Fruit fly (Drosophila melanogaster) whole organism, adult: ENCODE measurements around the gene Rcc1.

Source experiments
- CG12768 ChIP-seq: fragments of 200-800 bp; sonication (Bioruptor generic); optimal IDR thresholded peaks from 2 replicates; lab custom pipeline; 2017; ENCODE audit warnings: missing biosample characterization, missing genetic modification characterization, mild to moderate bottlenecking, moderate library complexity, missing genetic modification reagents
- Mnt ChIP-seq: fragments of 200-800 bp; sonication (Bioruptor generic); optimal IDR thresholded peaks from 2 replicates; lab custom pipeline; 2016; ENCODE audit warnings: missing biosample characterization, mild to moderate bottlenecking, missing genetic modification characterization

DNA sequence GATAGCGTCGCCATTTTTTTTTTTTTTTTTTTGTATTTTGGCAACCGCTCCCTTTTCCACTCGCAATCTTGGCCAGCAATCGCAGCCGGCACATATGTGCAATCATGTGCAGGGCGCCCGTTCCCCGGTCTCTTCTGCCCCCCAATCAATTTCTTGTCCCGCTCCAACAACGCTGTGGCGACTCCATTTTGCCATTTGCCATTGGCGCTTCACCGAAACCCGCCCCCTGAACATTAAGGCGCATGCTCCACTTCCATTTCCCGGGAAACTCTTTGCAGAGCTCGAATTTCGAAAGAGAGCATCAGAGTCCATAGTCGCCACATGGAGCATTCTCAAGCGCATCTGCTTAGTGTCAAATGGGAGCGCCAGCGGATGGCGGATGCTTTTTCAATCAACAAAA is 41.5 kb downstream of the Rcc1 start:
- TF ChIP-seq Mnt (GFP tag; lab: Kevin White, UChicago): no peak
- no peak for TF ChIP-seq CG12768 (GFP tag; lab: Kevin White, UChicago)
